Fruit fly (Drosophila melanogaster) whole organism, prepupa: ENCODE data around the gene CG14664.

Experiments used
- Blimp-1 ChIP-seq: fragments of 200-800 bp; sonication (Bioruptor generic); optimal IDR thresholded peaks from 3 replicates; lab custom pipeline; 2017; ENCODE audit warnings: missing biosample characterization, missing genetic modification characterization, mild to moderate bottlenecking, moderate library complexity, missing genetic modification reagents
- CG15336 ChIP-seq: fragments of 200-800 bp; sonication (Bioruptor generic); IDR thresholded peaks from 2 replicates; pipeline ENCODE4 v1.3.6; 2022; ENCODE audit warnings: missing biosample characterization, missing genetic modification characterization
- CG4318 ChIP-seq: fragments of 200-800 bp; sonication (Bioruptor generic); optimal IDR thresholded peaks from 3 replicates; lab custom pipeline; 2017; ENCODE audit warnings: missing biosample characterization, mild to moderate bottlenecking, missing genetic modification characterization
- CG8632 ChIP-seq: fragments of 200-800 bp; sonication (Bioruptor generic); optimal IDR thresholded peaks from 3 replicates; lab custom pipeline; 2016; ENCODE audit warnings: missing biosample characterization, missing genetic modification characterization
- OdsH ChIP-seq: fragments of 200-800 bp; sonication (Bioruptor generic); optimal IDR thresholded peaks from 3 replicates; lab custom pipeline; 2016; ENCODE audit warnings: missing biosample characterization, missing genetic modification characterization
- esn ChIP-seq: fragments of 200-800 bp; sonication (Bioruptor generic); optimal IDR thresholded peaks from 2 replicates; lab custom pipeline; 2016; ENCODE audit warnings: missing biosample characterization, mild to moderate bottlenecking, missing genetic modification characterization, moderate library complexity
- fd59A ChIP-seq: fragments of 200-800 bp; sonication (Bioruptor generic); optimal IDR thresholded peaks from 2 replicates; lab custom pipeline; 2017; ENCODE audit warnings: missing biosample characterization, mild to moderate bottlenecking, missing genetic modification characterization, missing genetic modification reagents
- net ChIP-seq: fragments of 200-800 bp; sonication (Bioruptor generic); optimal IDR thresholded peaks from 3 replicates; lab custom pipeline; 2016; ENCODE audit warnings: missing biosample characterization, missing genetic modification characterization

DNA sequence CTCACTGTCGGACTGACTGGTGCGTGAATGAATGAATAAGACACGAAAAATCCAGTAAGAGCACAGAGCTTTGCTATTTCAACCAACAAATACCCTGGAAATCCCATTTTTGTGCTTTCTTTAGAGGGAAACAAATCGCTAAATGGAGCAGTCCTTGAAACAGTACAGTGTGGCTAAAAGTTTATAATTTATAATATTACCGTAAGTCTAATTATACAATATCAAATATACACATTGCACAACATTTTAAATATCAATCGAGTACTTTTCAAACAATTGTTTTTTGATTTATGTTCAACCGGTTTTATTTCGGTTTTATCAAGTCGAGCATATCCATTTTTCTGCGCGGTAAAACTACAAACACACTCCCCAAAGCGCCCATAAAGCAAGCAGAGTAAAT is 30.7 kb upstream of the CG14664 start:
- TF ChIP-seq Blimp-1 (GFP tag; lab: Kevin White, UChicago) = no peak
- no peak for TF ChIP-seq net (GFP tag; lab: Kevin White, UChicago)
- TF ChIP-seq CG8632 (GFP tag; lab: Kevin White, UChicago) = no peak
- no peak for TF ChIP-seq OdsH (GFP tag; lab: Kevin White, UChicago)
- no peak for TF ChIP-seq CG15336
- TF ChIP-seq esn = no peak
- TF ChIP-seq fd59A (GFP tag; lab: Kevin White, UChicago) = no peak
- no peak for TF ChIP-seq CG4318 (GFP tag; lab: Kevin White, UChicago)
